Worm (Caenorhabditis elegans) whole organism, early embryonic: ENCODE data around the gene grd-5.

Experiments used
- F13C5.2 ChIP-seq: sonication (generic microtip); optimal IDR thresholded peaks from 2 replicates; lab custom pipeline; 2017; ENCODE audit warnings: mild to moderate bottlenecking, missing genetic modification characterization, inconsistent platforms, missing compliant biosample characterization
- ets-7 ChIP-seq: sonication (generic microtip); optimal IDR thresholded peaks from 2 replicates; lab custom pipeline; 2016; ENCODE audit warnings: missing genotype, missing genetic modification characterization, missing compliant biosample characterization
- pes-1 ChIP-seq: fragments of 200-800 bp; sonication (Bioruptor generic); IDR thresholded peaks from 2 replicates; pipeline ENCODE4 v1.3.6; 2022; ENCODE audit warnings: missing genetic modification reagents, missing genetic modification characterization, missing compliant biosample characterization

DNA sequence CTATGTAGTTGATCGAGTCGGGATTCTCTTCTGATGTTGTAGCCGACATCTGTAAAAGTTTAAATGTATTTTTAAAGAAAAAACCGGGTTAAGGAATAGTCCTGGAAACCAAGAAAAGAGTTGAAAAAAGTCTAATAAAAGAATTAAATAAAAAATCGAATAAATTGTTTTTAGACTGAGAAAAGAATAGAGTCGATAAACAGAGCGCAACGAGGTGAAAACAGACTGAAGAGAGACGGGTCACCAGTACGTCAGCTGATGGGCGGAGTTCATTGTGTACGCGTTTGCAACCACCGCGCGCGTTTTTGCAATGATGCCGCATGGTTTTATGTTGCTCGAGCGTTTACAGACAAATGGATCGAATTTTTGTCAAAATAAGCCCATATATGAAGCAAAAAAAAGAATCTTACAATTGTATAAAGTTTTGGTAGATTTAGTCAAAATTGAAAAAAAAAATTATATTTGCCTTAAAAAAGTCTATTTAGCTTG is 12.5 kb downstream of the grd-5 start, which contains the start of gene atg-18:
- TF ChIP-seq ets-7 (peak; percentile 33), pes-1 (peak; percentile 67), F13C5.2 (tag; lab: Kevin White, UChicago) (peak; percentile 77)
